Fruit fly (Drosophila melanogaster) whole organism, prepupa: ENCODE measurements around the gene Sap130.

Experiments used
- CG11902 ChIP-seq: fragments of 200-800 bp; sonication (Bioruptor generic); optimal IDR thresholded peaks from 3 replicates; lab custom pipeline; 2016; ENCODE audit warnings: missing biosample characterization, missing genetic modification characterization
- Hr38 ChIP-seq: sonication (Bioruptor generic); optimal IDR thresholded peaks from 2 replicates; lab custom pipeline; 2016; ENCODE audit warnings: missing biosample characterization, missing genetic modification characterization
- Met ChIP-seq: fragments of 200-800 bp; sonication (Bioruptor generic); optimal IDR thresholded peaks from 3 replicates; lab custom pipeline; 2016; ENCODE audit warnings: missing biosample characterization, missing genetic modification characterization

DNA sequence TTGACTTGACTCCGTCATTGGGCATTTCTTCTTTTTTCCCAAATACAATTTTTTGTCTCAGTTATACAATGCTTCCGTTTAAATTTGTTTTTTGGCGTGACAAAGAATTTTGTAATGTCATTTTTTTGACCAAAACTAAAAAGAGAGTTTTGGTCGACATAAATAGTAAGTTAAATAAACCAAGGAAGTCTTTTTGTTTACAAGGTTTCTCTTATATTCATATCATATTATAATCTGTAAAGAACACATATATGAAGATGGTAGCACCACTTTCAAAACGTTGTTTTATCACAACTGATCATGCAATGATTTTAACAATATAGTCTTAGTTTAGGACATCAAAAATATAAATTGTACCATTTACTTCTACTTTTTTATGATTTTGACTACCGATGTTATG lies 24.7 kb upstream of the Sap130 start, which contains the start of the genes CG10969 and CG17666:
- no peak for TF ChIP-seq Hr38 (GFP tag; lab: Kevin White, UChicago)
- no peak for TF ChIP-seq Met (GFP tag; lab: Kevin White, UChicago)
- TF ChIP-seq CG11902, result no peak
